Worm (Caenorhabditis elegans): ENCODE data around the gene F10G2.2.

F10G2.2 gene

ce11 chrV:7374090-7374489 is 43.1 kb downstream of the F10G2.2 start, which contains the start of gene srx-56:
Gene srx-56, plus strand, starts transcription at chrV:7374390.
- TF ChIP-seq lin-39 (tag; optimal IDR thresholded peaks at IDR 0.05) (no peak), nhr-77 (tag; optimal IDR thresholded peaks at IDR 0.05) (no peak), nhr-28 (tag; optimal IDR thresholded peaks at IDR 0.05) (no peak), nhr-12 (tag; optimal IDR thresholded peaks at IDR 0.05) (no peak), ztf-4 (tag; optimal IDR thresholded peaks at IDR 0.05) (no peak), pqm-1 (tag; optimal IDR thresholded peaks at IDR 0.05) (no peak), fos-1 (tag; optimal IDR thresholded peaks at IDR 0.05) (no peak), ama-1 (optimal IDR thresholded peaks at IDR 0.05) (no peak), jun-1 (tag; optimal IDR thresholded peaks at IDR 0.05) (no peak), ztf-11 (tag; optimal IDR thresholded peaks at IDR 0.05) (no peak), mdl-1 (tag; optimal IDR thresholded peaks at IDR 0.05) (no peak), pha-4 (tag; optimal IDR thresholded peaks at IDR 0.05) (no peak), elt-1 (tag; optimal IDR thresholded peaks at IDR 0.05) (no peak), zag-1 (tag; optimal IDR thresholded peaks at IDR 0.05) (no peak), lin-15B (tag; optimal IDR thresholded peaks at IDR 0.05) (no peak), egl-5 (tag; optimal IDR thresholded peaks at IDR 0.05) (no peak), nhr-76 (tag; optimal IDR thresholded peaks at IDR 0.05) (no peak), elt-2 (tag; optimal IDR thresholded peaks at IDR 0.05) (no peak)

ce11 chrV:7379384-7379783 is 48.4 kb downstream of the F10G2.2 start, which contains the start of gene srsx-24:
Gene srsx-24, minus strand, starts transcription at chrV:7379484.
- no peak for TF ChIP-seq mdl-1 (tag; optimal IDR thresholded peaks at IDR 0.05)
- TF ChIP-seq snpc-4 (tag; optimal IDR thresholded peaks at IDR 0.05) = no peak
- TF ChIP-seq aly-2 (tag; optimal IDR thresholded peaks at IDR 0.05) = no peak
- TF ChIP-seq egl-5 (tag; optimal IDR thresholded peaks at IDR 0.05) = no peak
- TF ChIP-seq daf-12 (tag; optimal IDR thresholded peaks at IDR 0.05) = no peak
- no peak for TF ChIP-seq elt-1 (tag; optimal IDR thresholded peaks at IDR 0.05)
- TF ChIP-seq ceh-82 (tag; optimal IDR thresholded peaks at IDR 0.05) = no peak
- TF ChIP-seq lsy-12 (tag; optimal IDR thresholded peaks at IDR 0.05) = no peak
- no peak for TF ChIP-seq zag-1 (tag; optimal IDR thresholded peaks at IDR 0.05)
- no peak for TF ChIP-seq ceh-9 (tag; optimal IDR thresholded peaks at IDR 0.05)
- no peak for TF ChIP-seq nhr-23 (tag; optimal IDR thresholded peaks at IDR 0.05)
- no peak for TF ChIP-seq nhr-237 (tag; optimal IDR thresholded peaks at IDR 0.05)
- no peak for TF ChIP-seq fkh-2 (tag; optimal IDR thresholded peaks at IDR 0.05)
- no peak for TF ChIP-seq nhr-77 (tag; optimal IDR thresholded peaks at IDR 0.05)
- TF ChIP-seq ceh-28 (tag; optimal IDR thresholded peaks at IDR 0.05) = no peak

DNA sequence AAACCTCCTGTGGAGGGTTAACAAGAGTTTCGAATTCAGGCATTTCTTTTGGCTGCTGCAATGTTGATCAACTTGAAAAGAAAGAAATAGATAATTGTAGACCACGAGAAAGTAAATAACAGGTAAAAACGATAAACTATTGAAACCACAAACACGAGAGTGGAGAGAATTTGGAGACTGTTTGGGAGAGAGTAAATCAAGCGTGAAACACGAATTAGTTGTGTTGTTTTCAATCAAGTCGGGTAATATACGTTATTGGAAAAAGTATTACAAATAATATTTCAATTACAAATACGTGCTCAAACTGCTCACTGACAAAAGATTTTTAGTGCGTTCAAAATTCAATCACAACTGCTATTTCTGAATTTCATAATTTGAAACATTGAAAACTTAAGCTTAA is 50.0 kb downstream of the F10G2.2 start, which contains the start of gene C03G6.17:
TSS of gene C03G6.17 (minus strand) at position 101 of the 400 bp plus-strand sequence.
- TF ChIP-seq pqm-1 (tag; optimal IDR thresholded peaks at IDR 0.05) = no peak
- TF ChIP-seq fkh-2 (tag; optimal IDR thresholded peaks at IDR 0.05) = no peak
- TF ChIP-seq hmg-11 (tag; optimal IDR thresholded peaks at IDR 0.05) = no peak
- no peak for TF ChIP-seq lsy-12 (tag; optimal IDR thresholded peaks at IDR 0.05)
- no peak for TF ChIP-seq ZK546.5 (tag; optimal IDR thresholded peaks at IDR 0.05)
- TF ChIP-seq nhr-67 (tag; optimal IDR thresholded peaks at IDR 0.05) = no peak
- no peak for TF ChIP-seq nfya-1 (tag; optimal IDR thresholded peaks at IDR 0.05; ENCODE audit: insufficient read depth)
- TF ChIP-seq daf-12 (tag; optimal IDR thresholded peaks at IDR 0.05) = no peak
- no peak for TF ChIP-seq nhr-12 (tag; optimal IDR thresholded peaks at IDR 0.05)
- no peak for TF ChIP-seq elt-3 (tag; optimal IDR thresholded peaks at IDR 0.05)
- TF ChIP-seq lin-15B (tag; optimal IDR thresholded peaks at IDR 0.05) = no peak

Data from whole organism, L3 larva.